Worm (Caenorhabditis elegans) whole organism, L1 larva: ENCODE data around the gene pqn-65.

Experiments used
- aly-2 ChIP-seq: fragments of 150-350 bp; optimal IDR thresholded peaks from 2 replicates; lab custom pipeline; 2014; ENCODE audit warnings: missing biosample characterization, missing genetic modification characterization
- blmp-1 ChIP-seq: fragments of 150-350 bp; optimal IDR thresholded peaks from 2 replicates; lab custom pipeline; 2014; ENCODE audit warnings: missing biosample characterization, missing genetic modification characterization
- ceh-8 ChIP-seq: fragments of 200-800 bp; sonication (Bioruptor generic); optimal IDR thresholded peaks from 2 replicates; lab custom pipeline; 2018; ENCODE audit warnings: mild to moderate bottlenecking, missing genetic modification characterization, moderate library complexity, missing compliant biosample characterization
- ceh-82 ChIP-seq, 3 experiments: fragments of 150-350 bp in 1 of 3; sonication (generic microtip) in 2 of 3; optimal IDR thresholded peaks; 2 replicates each; lab custom pipeline; 2014 to 2017; ENCODE audit warnings: missing biosample characterization in 3 of 3, missing genetic modification characterization in 3 of 3
- efl-1 ChIP-seq, 4 experiments: fragments of 150-350 bp; optimal IDR thresholded peaks in 3 of 4; peaks in 1 of 4; 1 replicate in 1 of 4; 2 replicates in 3 of 4; lab custom pipeline; 2014; ENCODE audit warnings: missing biosample characterization in 2 of 4, missing genetic modification characterization in 2 of 4, missing genetic modification reagents in 2 of 4
- elt-3 ChIP-seq, 6 experiments: fragments of 150-350 bp in 1 of 6; sonication (generic microtip); optimal IDR thresholded peaks; 2 replicates each; lab custom pipeline; 2017 to 2018; ENCODE audit warnings: missing biosample characterization in 6 of 6, missing genetic modification characterization in 6 of 6, inconsistent platforms in 1 of 6
- ets-5 ChIP-seq: fragments of 200-800 bp; sonication (Bioruptor generic); IDR thresholded peaks from 2 replicates; pipeline ENCODE4 v1.3.6; 2022; ENCODE audit warnings: missing genetic modification characterization, missing compliant biosample characterization
- fkh-10 ChIP-seq: sonication (generic microtip); optimal IDR thresholded peaks from 2 replicates; lab custom pipeline; 2017; ENCODE audit warnings: missing biosample characterization, missing genetic modification reagents, missing genetic modification characterization
- fkh-4 ChIP-seq: sonication (generic microtip); optimal IDR thresholded peaks from 2 replicates; lab custom pipeline; 2016; ENCODE audit warnings: missing compliant biosample characterization, missing genetic modification characterization, borderline replicate concordance
- fkh-8 ChIP-seq: sonication (generic microtip); optimal IDR thresholded peaks from 2 replicates; lab custom pipeline; 2016; ENCODE audit warnings: mild to moderate bottlenecking, missing genetic modification characterization, missing compliant biosample characterization
- fos-1 ChIP-seq: fragments of 150-350 bp; optimal IDR thresholded peaks from 2 replicates; lab custom pipeline; 2014; ENCODE audit warnings: missing biosample characterization, missing genetic modification characterization
- hlh-17 ChIP-seq: fragments of 200-800 bp; sonication (Bioruptor generic); optimal IDR thresholded peaks from 2 replicates; lab custom pipeline; 2018; ENCODE audit warnings: missing genetic modification characterization, mild to moderate bottlenecking, missing compliant biosample characterization, moderate library complexity, borderline replicate concordance
- lin-14 ChIP-seq: fragments of 200-800 bp; sonication (Bioruptor generic); optimal IDR thresholded peaks from 2 replicates; lab custom pipeline; 2018; ENCODE audit warnings: mild to moderate bottlenecking, missing genetic modification characterization, moderate library complexity, missing compliant biosample characterization
- lin-15B ChIP-seq: fragments of 150-350 bp; sonication (generic microtip); optimal IDR thresholded peaks from 3 replicates; lab custom pipeline; 2014; ENCODE audit warnings: missing biosample characterization, missing genetic modification characterization
- lin-35 ChIP-seq, 2 experiments: fragments of 150-350 bp; optimal IDR thresholded peaks; 2 replicates each; lab custom pipeline; 2014; ENCODE audit warnings: missing biosample characterization in 2 of 2, missing genetic modification characterization in 2 of 2, missing genetic modification reagents in 2 of 2
- lir-3 ChIP-seq: sonication (generic microtip); optimal IDR thresholded peaks from 2 replicates; lab custom pipeline; 2016; ENCODE audit warnings: mild to moderate bottlenecking, missing genetic modification characterization, moderate library complexity, missing compliant biosample characterization; ENCODE audit not compliant: poor library complexity
- mab-9 ChIP-seq: fragments of 200-800 bp; sonication (Bioruptor generic); IDR thresholded peaks from 2 replicates; pipeline ENCODE4 v1.3.6; 2022; ENCODE audit warnings: missing genetic modification reagents, missing genetic modification characterization, missing compliant biosample characterization
- nhr-12 ChIP-seq: sonication (generic microtip); optimal IDR thresholded peaks from 2 replicates; lab custom pipeline; 2017; ENCODE audit warnings: missing biosample characterization, missing genetic modification characterization
- nhr-20 ChIP-seq: sonication (generic microtip); optimal IDR thresholded peaks from 2 replicates; lab custom pipeline; 2016; ENCODE audit warnings: mild to moderate bottlenecking, missing genetic modification characterization, missing compliant biosample characterization
- nhr-237 ChIP-seq: fragments of 150-350 bp; optimal IDR thresholded peaks from 2 replicates; lab custom pipeline; 2014; ENCODE audit warnings: missing biosample characterization, missing genetic modification characterization
- nhr-28 ChIP-seq: fragments of 150-350 bp; optimal IDR thresholded peaks from 2 replicates; lab custom pipeline; 2014; ENCODE audit warnings: missing biosample characterization, missing genetic modification characterization
- nhr-47 ChIP-seq: sonication (generic microtip); optimal IDR thresholded peaks from 2 replicates; lab custom pipeline; 2016; ENCODE audit warnings: mild to moderate bottlenecking, missing genetic modification characterization, moderate library complexity, missing compliant biosample characterization
- pax-3 ChIP-seq: fragments of 200-800 bp; sonication (Bioruptor generic); optimal IDR thresholded peaks from 2 replicates; lab custom pipeline; 2018; ENCODE audit warnings: mild to moderate bottlenecking, missing genetic modification characterization, moderate library complexity, missing compliant biosample characterization
- pqm-1 ChIP-seq: sonication (generic microtip); optimal IDR thresholded peaks from 3 replicates; lab custom pipeline; 2017; ENCODE audit warnings: missing biosample characterization, missing genetic modification characterization
- skn-1 ChIP-seq: fragments of 150-350 bp; optimal IDR thresholded peaks from 2 replicates; lab custom pipeline; 2014; ENCODE audit warnings: missing biosample characterization, missing genetic modification characterization
- snpc-4 ChIP-seq: fragments of 150-350 bp; optimal IDR thresholded peaks from 2 replicates; lab custom pipeline; 2014; ENCODE audit warnings: missing biosample characterization, missing genetic modification characterization
- sox-4 ChIP-seq: sonication (generic microtip); optimal IDR thresholded peaks from 2 replicates; lab custom pipeline; 2016; ENCODE audit warnings: missing genetic modification characterization, missing compliant biosample characterization
- sptf-1 ChIP-seq: fragments of 150-350 bp; optimal IDR thresholded peaks from 2 replicates; lab custom pipeline; 2014; ENCODE audit warnings: missing biosample characterization, missing genetic modification characterization
- sup-37 ChIP-seq: fragments of 200-800 bp; sonication (Bioruptor generic); optimal IDR thresholded peaks from 2 replicates; lab custom pipeline; 2018; ENCODE audit warnings: mild to moderate bottlenecking, missing genetic modification characterization, missing compliant biosample characterization
- unc-62 ChIP-seq: fragments of 150-350 bp; optimal IDR thresholded peaks from 2 replicates; lab custom pipeline; 2014; ENCODE audit warnings: missing biosample characterization, missing genetic modification reagents, missing genetic modification characterization

Gene pqn-65

DNA sequence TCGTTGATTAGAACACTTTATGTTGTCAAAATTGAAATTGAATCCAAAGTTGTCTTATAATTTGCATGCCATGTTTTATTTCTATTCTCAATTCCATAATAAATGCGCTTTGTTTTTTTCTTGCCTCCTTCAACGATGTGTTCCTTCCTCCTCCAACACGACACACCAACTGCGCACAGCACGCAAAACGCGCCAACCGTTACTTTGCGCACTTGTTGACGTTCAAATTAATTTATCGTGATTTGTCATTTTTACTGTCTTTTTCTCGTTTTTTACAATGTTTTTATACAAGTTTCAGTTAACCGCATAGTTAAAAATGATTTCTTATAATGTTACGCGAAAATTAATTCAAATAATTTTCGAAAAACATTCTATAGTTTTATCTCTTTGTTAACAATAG lies 31.5 kb downstream of the pqn-65 start (continued):
- TF ChIP-seq nhr-12 (tag; lab: Kevin White, UChicago) (no peak), mab-9 (no peak), efl-1 (optimal IDR thresholded peaks at IDR 0.05; lab: Kevin White, UChicago) (peak; percentile 35 to 45), efl-1 (GFP tag; optimal IDR thresholded peaks at IDR 0.05 in 1 of 2; lab: Kevin White, UChicago) (peak; percentile 26 to 92)

DNA sequence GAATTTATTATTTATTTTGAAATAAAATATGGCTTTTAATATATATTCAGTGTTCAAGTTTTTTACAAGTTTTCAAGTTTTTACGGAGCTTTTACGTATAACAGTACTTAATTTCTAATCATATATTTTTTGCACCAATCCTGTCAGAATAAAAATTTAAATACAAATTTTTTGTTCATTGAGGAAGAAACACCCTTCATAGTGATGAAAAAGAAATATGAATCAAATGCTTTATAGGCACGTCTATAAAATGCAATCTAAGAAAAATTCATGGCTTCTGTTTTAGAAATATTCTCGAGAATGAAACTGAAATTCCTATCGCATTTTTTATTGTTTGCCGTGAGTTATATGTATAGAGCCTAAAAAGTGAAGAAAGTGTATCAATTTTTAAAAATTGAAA lies 32.8 kb downstream of the pqn-65 start, which contains the start of gene C05E11.2:
C05E11.2 (plus strand) TSS at position 301 of the 400 bp plus-strand sequence.
- TF ChIP-seq lin-15B (no peak), nhr-20 (tag; lab: Kevin White, UChicago) (no peak), ets-5 (GFP tag; lab: Robert Waterston, UW) (no peak), sptf-1 (tag; lab: Kevin White, UChicago) (no peak)

DNA sequence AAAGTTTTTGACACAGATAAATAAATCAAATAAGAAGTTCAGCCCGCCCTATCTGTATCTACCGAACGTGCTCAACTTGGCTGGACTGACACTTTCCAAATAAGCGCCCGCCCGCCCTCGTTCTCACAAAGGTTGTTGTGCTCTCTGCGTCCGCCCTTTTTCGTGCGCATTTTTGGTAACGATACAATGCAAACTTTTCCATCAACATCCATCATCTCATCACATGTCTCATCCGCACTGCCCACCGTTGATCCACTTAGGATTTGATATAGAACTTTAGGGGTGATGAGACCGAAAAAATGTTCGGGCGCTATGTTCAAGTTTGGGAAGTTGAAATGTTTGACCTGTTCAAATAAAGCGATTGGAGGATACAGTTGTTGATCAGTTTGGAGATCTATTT lies 33.9 kb downstream of the pqn-65 start, which contains the start of gene C05E11.7:
C05E11.7 (minus strand) TSS at position 101 of the 400 bp plus-strand sequence.
- TF ChIP-seq mab-9: no peak
- no peak for TF ChIP-seq fkh-4
- no peak for TF ChIP-seq ceh-8 (GFP tag; lab: Kevin White, UChicago)
- TF ChIP-seq pqm-1 (tag; lab: Kevin White, UChicago): no peak
- no peak for TF ChIP-seq sup-37 (GFP tag; lab: Kevin White, UChicago)
- TF ChIP-seq aly-2 (tag; lab: Kevin White, UChicago): no peak
- no peak for TF ChIP-seq pax-3 (tag; lab: Kevin White, UChicago)
- no peak for TF ChIP-seq skn-1 (tag; lab: Kevin White, UChicago)
- no peak for TF ChIP-seq blmp-1
- TF ChIP-seq sox-4 (tag; lab: Kevin White, UChicago): no peak
- TF ChIP-seq snpc-4 (tag; lab: Kevin White, UChicago): no peak
- TF ChIP-seq unc-62 (GFP tag; lab: Kevin White, UChicago): no peak
- no peak for TF ChIP-seq nhr-12 (tag; lab: Kevin White, UChicago)
- TF ChIP-seq elt-3 (tag; optimal IDR thresholded peaks at IDR 0.05; lab: Kevin White, UChicago): no peak
- TF ChIP-seq nhr-237 (tag; lab: Kevin White, UChicago): no peak
- no peak for TF ChIP-seq fkh-10 (GFP tag; lab: Kevin White, UChicago)
- no peak for TF ChIP-seq hlh-17 (GFP tag; lab: Kevin White, UChicago)
- no peak for TF ChIP-seq nhr-47 (tag; lab: Kevin White, UChicago)

DNA sequence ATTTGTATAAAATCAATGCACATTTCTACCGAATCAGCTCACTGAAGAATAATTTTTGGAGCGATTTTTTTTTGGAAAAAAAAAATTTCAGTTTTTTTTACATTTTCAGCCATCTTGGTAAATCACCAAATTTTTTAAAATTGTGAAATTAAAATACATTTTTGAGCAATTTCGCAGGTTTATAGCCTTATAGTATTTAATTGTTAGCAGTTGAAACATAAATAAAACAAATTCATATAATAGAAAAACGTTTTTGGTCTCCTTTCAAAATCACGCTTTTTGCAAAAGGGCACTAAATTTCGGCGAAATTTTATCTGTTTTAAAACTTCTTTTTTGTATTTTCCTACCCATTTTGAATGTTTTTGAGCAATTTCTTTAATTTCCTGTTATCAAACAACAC lies 40.9 kb downstream of the pqn-65 start:
- no peak for TF ChIP-seq nhr-28 (tag; lab: Kevin White, UChicago)

DNA sequence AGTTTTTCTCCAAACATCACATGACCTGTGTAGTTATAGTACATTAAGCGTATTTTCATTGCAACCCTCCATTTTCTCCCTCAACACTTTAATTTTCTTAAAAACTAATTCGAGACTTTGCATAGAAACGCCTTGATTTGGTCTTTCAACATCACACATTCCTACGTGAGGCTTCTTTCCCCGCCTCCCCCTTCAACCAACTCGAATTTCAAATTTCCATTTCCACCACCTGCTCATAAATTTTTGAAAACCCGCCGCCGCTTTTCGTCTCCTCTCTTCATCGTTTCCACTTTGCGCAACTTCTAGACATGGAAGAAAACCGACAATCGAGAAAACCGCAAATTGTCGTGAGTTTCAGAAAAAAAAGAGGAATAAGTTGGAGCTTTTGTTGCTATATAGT lies 41.5 kb downstream of the pqn-65 start, which contains the start of gene C05E11.3:
C05E11.3 (plus strand) TSS at position 301 of the 400 bp plus-strand sequence.
- TF ChIP-seq efl-1 (optimal IDR thresholded peaks at IDR 0.05; lab: Kevin White, UChicago) (no peak), efl-1 (GFP tag; optimal IDR thresholded peaks at IDR 0.05 in 1 of 2; lab: Kevin White, UChicago) (peak in 1 of 2 experiments; percentile 36), lir-3 (no peak), mab-9 (no peak)

DNA sequence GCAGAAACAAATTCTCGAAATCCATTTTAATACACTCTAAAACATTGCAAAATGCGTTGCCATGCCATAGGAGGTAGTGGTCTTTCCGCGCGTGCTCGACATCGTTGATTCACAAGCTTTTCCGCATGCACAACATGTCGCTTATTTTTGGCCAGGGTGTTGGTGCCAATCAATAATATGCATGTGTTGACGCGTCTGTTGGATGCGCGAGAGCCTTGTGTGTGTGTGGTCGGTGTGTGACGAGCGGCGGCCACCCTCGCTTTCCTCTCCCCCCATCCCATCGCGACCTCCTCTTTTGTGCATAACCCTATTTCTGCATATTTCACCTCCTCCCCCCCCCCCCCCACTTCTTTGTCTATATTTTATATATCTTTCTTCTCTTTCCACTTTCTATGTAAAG lies 43.2 kb downstream of the pqn-65 start:
- peak; percentile 7 for TF ChIP-seq fkh-10 (GFP tag; lab: Kevin White, UChicago)
- peak; percentile 70 for TF ChIP-seq lin-14 (GFP tag; lab: Kevin White, UChicago)
- no peak for TF ChIP-seq fos-1 (tag; lab: Kevin White, UChicago)
- no peak for TF ChIP-seq lin-35 (GFP tag; optimal IDR thresholded peaks at IDR 0.05; lab: Kevin White, UChicago)
- peak in 1 of 3 experiments; percentile 5 for TF ChIP-seq ceh-82 (tag; optimal IDR thresholded peaks at IDR 0.05; lab: Kevin White, UChicago)
- TF ChIP-seq fkh-8 (tag; lab: Kevin White, UChicago): peak; percentile 52
